Worm (Caenorhabditis elegans) whole organism, young adult: Measurements from ENCODE around the gene F15E6.10.

Experiments used
- C17E4.6 ChIP-seq: fragments of 200-800 bp; sonication (Bioruptor generic); IDR thresholded peaks from 2 replicates; pipeline ENCODE4 v1.3.6; 2022; ENCODE audit warnings: missing genetic modification reagents, missing genetic modification characterization, missing compliant biosample characterization
- F23B12.7 ChIP-seq: sonication (generic microtip); optimal IDR thresholded peaks from 2 replicates; lab custom pipeline; 2017; ENCODE audit warnings: missing genetic modification characterization, mild to moderate bottlenecking, missing compliant biosample characterization, antibody characterized with exemption, moderate library complexity; ENCODE audit not compliant: insufficient read depth
- F49E8.2 ChIP-seq: sonication (generic microtip); optimal IDR thresholded peaks from 3 replicates; lab custom pipeline; 2017; ENCODE audit warnings: missing genetic modification characterization, mild to moderate bottlenecking, missing compliant biosample characterization, antibody characterized with exemption, moderate library complexity; ENCODE audit not compliant: insufficient read depth
- F52B5.7 ChIP-seq: sonication (generic microtip); optimal IDR thresholded peaks from 2 replicates; lab custom pipeline; 2016; ENCODE audit warnings: mild to moderate bottlenecking, missing genetic modification characterization, missing compliant biosample characterization
- F57A8.1 ChIP-seq: fragments of 200-800 bp; sonication (Bioruptor generic); optimal IDR thresholded peaks from 2 replicates; lab custom pipeline; 2018; ENCODE audit warnings: mild to moderate bottlenecking, missing genetic modification characterization, moderate library complexity, missing compliant biosample characterization
- F57C9.4 ChIP-seq: sonication (generic microtip); optimal IDR thresholded peaks from 2 replicates; lab custom pipeline; 2017; ENCODE audit warnings: mild to moderate bottlenecking, missing genetic modification characterization, missing compliant biosample characterization
- K11D2.4 ChIP-seq: fragments of 200-800 bp; sonication (Bioruptor generic); IDR thresholded peaks from 2 replicates; pipeline ENCODE4 v1.3.6; 2022; ENCODE audit warnings: missing genetic modification reagents, missing genetic modification characterization, missing compliant biosample characterization
- K12H6.12 ChIP-seq: fragments of 200-800 bp; sonication (Bioruptor generic); optimal IDR thresholded peaks from 2 replicates; lab custom pipeline; 2018; ENCODE audit warnings: mild to moderate bottlenecking, missing genetic modification characterization, missing compliant biosample characterization
- Y53F4B.3 ChIP-seq: fragments of 200-800 bp; sonication (Bioruptor generic); IDR thresholded peaks from 2 replicates; pipeline ENCODE4 v1.3.6; 2022; ENCODE audit warnings: missing genetic modification reagents, missing genetic modification characterization, missing compliant biosample characterization
- Y53G8AR.9 ChIP-seq: fragments of 200-800 bp; sonication (Bioruptor generic); conservative IDR thresholded peaks from 2 replicates; pipeline ENCODE4 v1.3.6; 2022; ENCODE audit warnings: missing genetic modification reagents, missing genetic modification characterization, missing compliant biosample characterization
- Y56A3A.18 ChIP-seq: fragments of 200-800 bp; sonication (Bioruptor generic); IDR thresholded peaks from 2 replicates; pipeline ENCODE4 v1.3.6; 2022; ENCODE audit warnings: missing genetic modification reagents, missing genetic modification characterization, missing compliant biosample characterization
- ZK185.1 ChIP-seq: sonication (generic microtip); optimal IDR thresholded peaks from 2 replicates; lab custom pipeline; 2016; ENCODE audit warnings: mild to moderate bottlenecking, missing genetic modification characterization, missing compliant biosample characterization; ENCODE audit not compliant: poor library complexity, severe bottlenecking
- ama-1 ChIP-seq, 3 experiments: fragments of 150-350 bp in 1 of 3; sonication (generic microtip) in 2 of 3; optimal IDR thresholded peaks; 2 replicates each; lab custom pipeline; 2014 to 2018; ENCODE audit warnings: missing biosample characterization in 2 of 3, missing genetic modification characterization in 2 of 3, missing genetic modification reagents in 2 of 3
- aptf-3 ChIP-seq: fragments of 200-800 bp; sonication (Bioruptor generic); IDR thresholded peaks from 2 replicates; pipeline ENCODE4 v1.3.6; 2022; ENCODE audit warnings: missing genetic modification characterization, missing compliant biosample characterization
- atf-7 ChIP-seq: sonication (generic microtip); optimal IDR thresholded peaks from 2 replicates; lab custom pipeline; 2017; ENCODE audit warnings: mild to moderate bottlenecking, missing genetic modification characterization, missing compliant biosample characterization
- athp-1 ChIP-seq: sonication (generic microtip); optimal IDR thresholded peaks from 2 replicates; lab custom pipeline; 2017; ENCODE audit warnings: mild to moderate bottlenecking, missing genetic modification characterization, missing compliant biosample characterization
- attf-3 ChIP-seq: fragments of 200-800 bp; sonication (Bioruptor generic); conservative IDR thresholded peaks from 2 replicates; pipeline ENCODE4 v1.3.6; 2022; ENCODE audit warnings: missing genetic modification reagents, missing genetic modification characterization, missing compliant biosample characterization
- attf-5 ChIP-seq: fragments of 200-800 bp; sonication (Bioruptor generic); optimal IDR thresholded peaks from 2 replicates; lab custom pipeline; 2018; ENCODE audit warnings: mild to moderate bottlenecking, missing genetic modification characterization, missing compliant biosample characterization
- attf-6 ChIP-seq: fragments of 200-800 bp; sonication (Bioruptor generic); IDR thresholded peaks from 2 replicates; pipeline ENCODE4 v1.3.6; 2022; ENCODE audit warnings: missing genetic modification reagents, missing genetic modification characterization, missing compliant biosample characterization
- bed-2 ChIP-seq: fragments of 200-800 bp; sonication (Bioruptor generic); IDR thresholded peaks from 2 replicates; pipeline ENCODE4 v1.3.6; 2022; ENCODE audit warnings: missing genetic modification reagents, missing genetic modification characterization, missing compliant biosample characterization
- ccch-3 ChIP-seq: fragments of 200-800 bp; sonication (Bioruptor generic); optimal IDR thresholded peaks from 2 replicates; lab custom pipeline; 2018; ENCODE audit warnings: mild to moderate bottlenecking, missing genetic modification characterization, missing compliant biosample characterization
- cebp-1 ChIP-seq, 2 experiments: fragments of 200-800 bp in 1 of 2; sonication (Bioruptor generic) in 1 of 2; sonication (generic microtip) in 1 of 2; IDR thresholded peaks in 1 of 2; optimal IDR thresholded peaks in 1 of 2; 2 replicates each; pipeline versions ENCODE4 v1.3.6 to Lab custom; 2017 to 2022; ENCODE audit warnings: missing compliant biosample characterization in 2 of 2, missing genetic modification characterization in 2 of 2, mild to moderate bottlenecking in 1 of 2, missing genetic modification reagents in 1 of 2, moderate library complexity in 1 of 2
- cebp-2 ChIP-seq: fragments of 200-800 bp; sonication (Bioruptor generic); IDR thresholded peaks from 2 replicates; pipeline ENCODE4 v1.3.6; 2022; ENCODE audit warnings: missing genetic modification characterization, missing compliant biosample characterization
- ceh-58 ChIP-seq: fragments of 200-800 bp; sonication (Bioruptor generic); IDR thresholded peaks from 2 replicates; pipeline ENCODE4 v1.3.6; 2022; ENCODE audit warnings: missing genetic modification characterization, missing compliant biosample characterization
- dox-1 ChIP-seq: fragments of 200-800 bp; sonication (Bioruptor generic); IDR thresholded peaks from 2 replicates; pipeline ENCODE4 v1.3.6; 2022; ENCODE audit warnings: missing genetic modification reagents, missing genetic modification characterization, missing compliant biosample characterization
- dpl-1 ChIP-seq: fragments of 150-350 bp; optimal IDR thresholded peaks from 2 replicates; lab custom pipeline; 2014; ENCODE audit warnings: missing biosample characterization, missing genetic modification reagents, missing genetic modification characterization
- efl-1 ChIP-seq: fragments of 150-350 bp; optimal IDR thresholded peaks from 2 replicates; lab custom pipeline; 2014; ENCODE audit warnings: missing biosample characterization, missing genetic modification reagents, missing genetic modification characterization
- egl-18 ChIP-seq: fragments of 200-800 bp; sonication (Bioruptor generic); IDR thresholded peaks from 2 replicates; pipeline ENCODE4 v1.3.6; 2022; ENCODE audit warnings: missing genetic modification reagents, missing genetic modification characterization, missing compliant biosample characterization
- ets-4 ChIP-seq: fragments of 200-800 bp; sonication (Bioruptor generic); optimal IDR thresholded peaks from 2 replicates; lab custom pipeline; 2018; ENCODE audit warnings: mild to moderate bottlenecking, missing genetic modification characterization, missing compliant biosample characterization
- fkh-3 ChIP-seq: sonication (generic microtip); optimal IDR thresholded peaks from 2 replicates; lab custom pipeline; 2016; ENCODE audit warnings: mild to moderate bottlenecking, missing genetic modification characterization, missing compliant biosample characterization
- him-1 ChIP-seq: sonication (generic microtip); optimal IDR thresholded peaks from 2 replicates; lab custom pipeline; 2016; ENCODE audit warnings: missing genotype, missing genetic modification reagents, missing genetic modification characterization, missing compliant biosample characterization
- hlh-26 ChIP-seq: fragments of 200-800 bp; sonication (Bioruptor generic); conservative IDR thresholded peaks from 2 replicates; pipeline ENCODE4 v1.3.6; 2022; ENCODE audit warnings: missing genetic modification reagents, missing genetic modification characterization, missing compliant biosample characterization
- hmg-1.2 ChIP-seq: fragments of 200-800 bp; sonication (Bioruptor generic); IDR thresholded peaks from 2 replicates; pipeline ENCODE4 v1.3.6; 2022; ENCODE audit warnings: missing genetic modification reagents, missing genetic modification characterization, missing compliant biosample characterization
- lin-26 ChIP-seq: fragments of 200-800 bp; sonication (Bioruptor generic); IDR thresholded peaks from 2 replicates; pipeline ENCODE4 v1.3.6; 2022; ENCODE audit warnings: missing genetic modification reagents, missing genetic modification characterization, missing compliant biosample characterization
- madf-8 ChIP-seq: fragments of 200-800 bp; sonication (Bioruptor generic); conservative IDR thresholded peaks from 2 replicates; pipeline ENCODE4 v1.3.6; 2022; ENCODE audit warnings: missing genetic modification reagents, missing genetic modification characterization, missing compliant biosample characterization
- mel-28 ChIP-seq: sonication (generic microtip); optimal IDR thresholded peaks from 2 replicates; lab custom pipeline; 2016; ENCODE audit warnings: borderline replicate concordance, mild to moderate bottlenecking, missing genetic modification characterization, missing compliant biosample characterization
- pha-4 ChIP-seq: fragments of 150-350 bp; sonication (generic microtip); optimal IDR thresholded peaks from 2 replicates; lab custom pipeline; 2014; ENCODE audit warnings: missing biosample characterization, missing genetic modification reagents, missing genetic modification characterization
- rec-8 ChIP-seq, 2 experiments: sonication (generic microtip); optimal IDR thresholded peaks; 2 replicates each; lab custom pipeline; 2016; ENCODE audit warnings: mild to moderate bottlenecking in 2 of 2, missing genetic modification characterization in 2 of 2, missing genetic modification reagents in 2 of 2, missing genotype in 2 of 2, missing biosample characterization in 1 of 2, missing compliant biosample characterization in 1 of 2, moderate library complexity in 1 of 2
- repo-1 ChIP-seq: sonication (generic microtip); optimal IDR thresholded peaks from 2 replicates; lab custom pipeline; 2017; ENCODE audit warnings: mild to moderate bottlenecking, missing genetic modification characterization, missing compliant biosample characterization
- snpc-1.1 ChIP-seq: sonication (generic microtip); optimal IDR thresholded peaks from 2 replicates; lab custom pipeline; 2017; ENCODE audit warnings: missing genetic modification characterization, mild to moderate bottlenecking, missing compliant biosample characterization, antibody characterized with exemption, moderate library complexity, missing genotype, missing genetic modification reagents; ENCODE audit not compliant: insufficient read depth
- snpc-4 ChIP-seq, 5 experiments: fragments of 150-350 bp in 1 of 5; sonication (generic microtip) in 4 of 5; optimal IDR thresholded peaks; 2 replicates each; lab custom pipeline; 2014 to 2018; ENCODE audit warnings: missing genetic modification characterization in 5 of 5, missing biosample characterization in 3 of 5, antibody characterized with exemption in 2 of 5, mild to moderate bottlenecking in 2 of 5, missing compliant biosample characterization in 2 of 5, missing genotype in 2 of 5, moderate library complexity in 2 of 5, missing genetic modification reagents in 1 of 5
- tbp1 ChIP-seq: fragments of 200-800 bp; sonication (Bioruptor generic); optimal IDR thresholded peaks from 2 replicates; lab custom pipeline; 2018; ENCODE audit warnings: mild to moderate bottlenecking, missing genetic modification characterization, missing compliant biosample characterization
- tbx-9 ChIP-seq: sonication (generic microtip); optimal IDR thresholded peaks from 2 replicates; lab custom pipeline; 2016; ENCODE audit warnings: borderline replicate concordance, missing genetic modification characterization, inconsistent platforms, missing compliant biosample characterization
- tlf-1 ChIP-seq: fragments of 200-800 bp; sonication (Bioruptor generic); optimal IDR thresholded peaks from 2 replicates; lab custom pipeline; 2018; ENCODE audit warnings: mild to moderate bottlenecking, missing genetic modification characterization, missing compliant biosample characterization
- ztf-22 ChIP-seq: fragments of 200-800 bp; sonication (Bioruptor generic); optimal IDR thresholded peaks from 2 replicates; lab custom pipeline; 2018; ENCODE audit warnings: mild to moderate bottlenecking, missing genetic modification characterization, moderate library complexity, missing compliant biosample characterization
- ztf-25 ChIP-seq: fragments of 200-800 bp; sonication (Bioruptor generic); IDR thresholded peaks from 2 replicates; pipeline ENCODE4 v1.3.6; 2022; ENCODE audit warnings: missing genetic modification reagents, missing genetic modification characterization, missing compliant biosample characterization

Gene F15E6.10

DNA sequence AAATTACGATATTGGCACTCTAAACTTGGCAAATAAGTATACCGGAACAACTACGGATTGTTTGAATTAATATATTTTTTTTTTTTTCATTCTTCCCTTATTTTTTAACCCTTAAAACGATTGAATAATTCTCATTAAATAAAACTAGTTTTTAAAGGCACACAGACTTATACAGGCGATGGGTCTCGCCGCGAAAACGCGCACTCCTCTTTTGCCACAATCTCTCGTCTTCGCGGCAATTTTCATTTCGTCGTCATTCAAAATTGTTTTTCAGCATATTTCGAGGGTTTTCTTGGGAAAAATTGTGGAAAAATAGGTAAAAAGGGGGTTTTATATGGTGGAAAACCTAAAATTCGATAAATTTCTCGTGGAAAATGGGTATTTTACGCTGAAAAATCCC, 45.3 kb upstream of the F15E6.10 start (continued):
- TF ChIP-seq ztf-25 (no peak), lin-26 (GFP tag; lab: Robert Waterston, UW) (no peak), tbx-9 (tag; lab: Kevin White, UChicago) (no peak), F57C9.4 (no peak), tbp1 (GFP tag; lab: Kevin White, UChicago) (no peak), F23B12.7 (tag; lab: Kevin White, UChicago) (peak; percentile 20), Y53F4B.3 (GFP tag; lab: Robert Waterston, UW) (no peak), aptf-3 (no peak), him-1 (tag; lab: Kevin White, UChicago) (no peak), ets-4 (no peak), ccch-3 (GFP tag; lab: Kevin White, UChicago) (no peak), Y53G8AR.9 (GFP tag; lab: Robert Waterston, UW) (no peak), F52B5.7 (tag; lab: Kevin White, UChicago) (no peak), repo-1 (tag; lab: Kevin White, UChicago) (no peak), atf-7 (no peak), snpc-1.1 (no peak), F49E8.2 (no peak), hlh-26 (GFP tag; lab: Robert Waterston, UW) (no peak), attf-6 (GFP tag; lab: Robert Waterston, UW) (no peak), madf-8 (no peak; the same call in 1 of the 2 replicates), attf-5 (no peak), ztf-22 (no peak), K11D2.4 (GFP tag; lab: Robert Waterston, UW) (no peak), pha-4 (tag; lab: Kevin White, UChicago) (no peak), C17E4.6 (GFP tag; lab: Robert Waterston, UW) (no peak), attf-3 (GFP tag; lab: Robert Waterston, UW) (no peak), F57A8.1 (GFP tag; lab: Kevin White, UChicago) (no peak), K12H6.12 (tag; lab: Kevin White, UChicago) (no peak), bed-2 (GFP tag; lab: Robert Waterston, UW) (no peak), Y56A3A.18 (GFP tag; lab: Robert Waterston, UW) (no peak), mel-28 (tag; lab: Kevin White, UChicago) (no peak), hmg-1.2 (GFP tag; lab: Robert Waterston, UW) (peak; percentile 92), cebp-1 (GFP tag; IDR thresholded peaks at IDR 0.05; lab: Robert Waterston, UW) (no peak), cebp-1 (tag; optimal IDR thresholded peaks at IDR 0.05; lab: Kevin White, UChicago) (no peak), ZK185.1 (tag; lab: Kevin White, UChicago) (no peak), snpc-4 (GFP tag; optimal IDR thresholded peaks at IDR 0.05; lab: Kevin White, UChicago) (no peak), snpc-4 (tag; optimal IDR thresholded peaks at IDR 0.05; lab: Kevin White, UChicago) (peak in 1 of 4 experiments; percentile 48), ama-1 (optimal IDR thresholded peaks at IDR 0.05; lab: Kevin White, UChicago) (no peak), ama-1 (GFP tag; optimal IDR thresholded peaks at IDR 0.05; lab: Kevin White, UChicago) (no peak), tlf-1 (GFP tag; lab: Kevin White, UChicago) (no peak), athp-1 (no peak), fkh-3 (tag; lab: Kevin White, UChicago) (no peak), ceh-58 (GFP tag; lab: Robert Waterston, UW) (no peak), dox-1 (GFP tag; lab: Robert Waterston, UW) (peak; percentile 76), cebp-2 (GFP tag; lab: Robert Waterston, UW) (no peak), dpl-1 (GFP tag; lab: Kevin White, UChicago) (peak; percentile 32), rec-8 (tag; optimal IDR thresholded peaks at IDR 0.05; lab: Kevin White, UChicago) (no peak), egl-18 (no peak), efl-1 (GFP tag; lab: Kevin White, UChicago) (peak; percentile 71)
